Worm (Caenorhabditis elegans) whole organism, L4 larva: ENCODE measurements around the gene qua-1.

ENCODE experiments used
- F37D6.2 ChIP-seq: sonication (generic microtip); optimal IDR thresholded peaks from 2 replicates; lab custom pipeline; 2016; ENCODE audit warnings: mild to moderate bottlenecking, missing genetic modification characterization, missing compliant biosample characterization
- F44E2.7 ChIP-seq: fragments of 200-800 bp; sonication (Bioruptor generic); IDR thresholded peaks from 2 replicates; pipeline ENCODE4 v2.1.2; 2022; ENCODE audit warnings: missing genetic modification characterization, missing compliant biosample characterization
- R02D3.7 ChIP-seq: fragments of 150-350 bp; sonication (generic microtip); optimal IDR thresholded peaks from 3 replicates; lab custom pipeline; 2014; ENCODE audit warnings: missing biosample characterization, missing genetic modification characterization
- T20F7.1 ChIP-seq: fragments of 200-800 bp; sonication (Bioruptor generic); optimal IDR thresholded peaks from 2 replicates; lab custom pipeline; 2018; ENCODE audit warnings: mild to moderate bottlenecking, missing genetic modification characterization, missing compliant biosample characterization
- T26A8.4 ChIP-seq: fragments of 200-800 bp; sonication (Bioruptor generic); IDR thresholded peaks from 2 replicates; pipeline ENCODE4 v1.3.6; 2022; ENCODE audit warnings: missing genetic modification characterization, missing compliant biosample characterization
- Y48G9A.11 ChIP-seq: fragments of 200-800 bp; sonication (Bioruptor generic); IDR thresholded peaks from 2 replicates; pipeline ENCODE4 v1.3.6; 2022; ENCODE audit warnings: missing genetic modification reagents, missing genetic modification characterization, missing compliant biosample characterization
- ZK546.5 ChIP-seq, 2 experiments: sonication (generic microtip); optimal IDR thresholded peaks; 2 replicates each; lab custom pipeline; 2017; ENCODE audit warnings: missing biosample characterization in 2 of 2, missing genetic modification characterization in 2 of 2
- ama-1 ChIP-seq: fragments of 150-350 bp; optimal IDR thresholded peaks from 2 replicates; lab custom pipeline; 2014; ENCODE audit warnings: inconsistent platforms, mixed read lengths
- ceh-28 ChIP-seq: fragments of 150-350 bp; optimal IDR thresholded peaks from 2 replicates; lab custom pipeline; 2014; ENCODE audit warnings: missing biosample characterization, missing genetic modification reagents, missing genetic modification characterization
- ctbp-1 ChIP-seq: fragments of 200-800 bp; sonication (Bioruptor generic); IDR thresholded peaks from 2 replicates; pipeline ENCODE4 v1.3.6; 2022; ENCODE audit warnings: missing genetic modification reagents, missing genetic modification characterization, missing compliant biosample characterization
- dmd-9 ChIP-seq: fragments of 200-800 bp; sonication (Bioruptor generic); IDR thresholded peaks from 2 replicates; pipeline ENCODE4 v1.3.6; 2022; ENCODE audit warnings: missing genetic modification reagents, missing genetic modification characterization, missing compliant biosample characterization
- dpl-1 ChIP-seq: fragments of 150-350 bp; optimal IDR thresholded peaks from 2 replicates; lab custom pipeline; 2014; ENCODE audit warnings: missing biosample characterization, missing genetic modification reagents, missing genetic modification characterization
- duxl-1 ChIP-seq: sonication (generic microtip); optimal IDR thresholded peaks from 2 replicates; lab custom pipeline; 2016; ENCODE audit warnings: mild to moderate bottlenecking, missing genetic modification characterization, moderate library complexity, missing compliant biosample characterization; ENCODE audit not compliant: poor library complexity
- dve-1 ChIP-seq: sonication (generic microtip); optimal IDR thresholded peaks from 2 replicates; lab custom pipeline; 2017; ENCODE audit warnings: antibody characterized with exemption, mild to moderate bottlenecking, missing genetic modification characterization, missing compliant biosample characterization; ENCODE audit not compliant: insufficient read depth
- fkh-10 ChIP-seq: fragments of 150-350 bp; optimal IDR thresholded peaks from 2 replicates; lab custom pipeline; 2014; ENCODE audit warnings: missing biosample characterization, missing genetic modification reagents, missing genetic modification characterization
- gei-8 ChIP-seq: fragments of 200-800 bp; sonication (Bioruptor generic); optimal IDR thresholded peaks from 2 replicates; lab custom pipeline; 2018; ENCODE audit warnings: mild to moderate bottlenecking, missing genetic modification characterization, missing compliant biosample characterization
- hlh-11 ChIP-seq: fragments of 200-800 bp; sonication (Bioruptor generic); optimal IDR thresholded peaks from 2 replicates; lab custom pipeline; 2018; ENCODE audit warnings: mild to moderate bottlenecking, missing genetic modification characterization, missing compliant biosample characterization
- lin-1 ChIP-seq: fragments of 200-800 bp; sonication (Bioruptor generic); IDR thresholded peaks from 2 replicates; pipeline ENCODE4 v1.3.6; 2022; ENCODE audit warnings: missing genetic modification reagents, missing genetic modification characterization, missing compliant biosample characterization
- lin-29 ChIP-seq: fragments of 200-800 bp; sonication (Bioruptor generic); IDR thresholded peaks from 2 replicates; pipeline ENCODE4 v1.3.6; 2022; ENCODE audit warnings: missing genetic modification reagents, missing genetic modification characterization, missing compliant biosample characterization
- lin-38 ChIP-seq: fragments of 200-800 bp; sonication (Bioruptor generic); IDR thresholded peaks from 2 replicates; pipeline ENCODE4 v1.3.6; 2022; ENCODE audit warnings: missing genetic modification reagents, missing genetic modification characterization, missing compliant biosample characterization
- lsy-2 ChIP-seq, 2 experiments: fragments of 150-350 bp in 1 of 2; sonication (generic microtip) in 1 of 2; optimal IDR thresholded peaks; 2 replicates each; lab custom pipeline; 2014 to 2017; ENCODE audit warnings: missing biosample characterization in 2 of 2, missing genetic modification characterization in 2 of 2
- madf-5 ChIP-seq, 2 experiments: fragments of 200-800 bp; sonication (Bioruptor generic); IDR thresholded peaks; 2 replicates each; pipeline ENCODE4 v1.3.6; 2022; ENCODE audit warnings: missing compliant biosample characterization in 2 of 2, missing genetic modification characterization in 2 of 2
- madf-9 ChIP-seq: fragments of 200-800 bp; sonication (Bioruptor generic); conservative IDR thresholded peaks from 2 replicates; pipeline ENCODE4 v1.3.6; 2022; ENCODE audit warnings: missing genetic modification reagents, missing genetic modification characterization, missing compliant biosample characterization
- mdt-29 ChIP-seq: fragments of 200-800 bp; sonication (Bioruptor generic); IDR thresholded peaks from 2 replicates; pipeline ENCODE4 v1.3.6; 2022; ENCODE audit warnings: missing genetic modification reagents, missing genetic modification characterization, missing compliant biosample characterization
- mes-2 ChIP-seq: sonication (generic microtip); optimal IDR thresholded peaks from 2 replicates; lab custom pipeline; 2016; ENCODE audit warnings: missing genotype, mild to moderate bottlenecking, missing genetic modification characterization, missing compliant biosample characterization; ENCODE audit not compliant: poor library complexity, severe bottlenecking
- nhr-25 ChIP-seq: sonication (generic microtip); optimal IDR thresholded peaks from 2 replicates; lab custom pipeline; 2017; ENCODE audit warnings: missing genetic modification characterization, mild to moderate bottlenecking, missing compliant biosample characterization, antibody characterized with exemption, moderate library complexity, borderline replicate concordance; ENCODE audit not compliant: insufficient read depth
- nhr-28 ChIP-seq: fragments of 150-350 bp; optimal IDR thresholded peaks from 2 replicates; lab custom pipeline; 2014; ENCODE audit warnings: missing biosample characterization, missing genetic modification characterization
- nhr-41 ChIP-seq: fragments of 200-800 bp; sonication (Bioruptor generic); IDR thresholded peaks from 2 replicates; pipeline ENCODE4 v1.3.6; 2022; ENCODE audit warnings: missing genetic modification reagents, missing genetic modification characterization, missing compliant biosample characterization
- nhr-48 ChIP-seq: sonication (generic microtip); optimal IDR thresholded peaks from 2 replicates; lab custom pipeline; 2016; ENCODE audit warnings: mild to moderate bottlenecking, missing genetic modification characterization, missing compliant biosample characterization
- nhr-6 ChIP-seq: fragments of 150-350 bp; optimal IDR thresholded peaks from 2 replicates; lab custom pipeline; 2014; ENCODE audit warnings: missing biosample characterization, missing genetic modification characterization
- pha-4 ChIP-seq, 2 experiments: fragments of 150-350 bp in 1 of 2; fragments of 200-800 bp in 1 of 2; sonication (Bioruptor generic) in 1 of 2; IDR thresholded peaks in 1 of 2; optimal IDR thresholded peaks in 1 of 2; 2 replicates each; pipeline versions ENCODE4 v1.3.6 to Lab custom; 2014 to 2022; ENCODE audit warnings: missing genetic modification characterization in 2 of 2, missing genetic modification reagents in 2 of 2, missing biosample characterization in 1 of 2, missing compliant biosample characterization in 1 of 2
- pqm-1 ChIP-seq: sonication (generic microtip); optimal IDR thresholded peaks from 2 replicates; lab custom pipeline; 2017; ENCODE audit warnings: missing biosample characterization, missing genetic modification characterization
- rbr-2 ChIP-seq: sonication (generic microtip); optimal IDR thresholded peaks from 2 replicates; lab custom pipeline; 2016; ENCODE audit warnings: missing genotype, missing genetic modification characterization, missing compliant biosample characterization
- unc-130 ChIP-seq: sonication (generic microtip); optimal IDR thresholded peaks from 2 replicates; lab custom pipeline; 2016; ENCODE audit warnings: missing genetic modification reagents, missing genetic modification characterization, missing compliant biosample characterization
- unc-62 ChIP-seq, 3 experiments: fragments of 150-350 bp in 1 of 3; sonication (generic microtip); optimal IDR thresholded peaks in 2 of 3; peaks in 1 of 3; 1 replicate in 1 of 3; 2 replicates in 2 of 3; lab custom pipeline; 2014 to 2017; ENCODE audit warnings: missing biosample characterization in 3 of 3, missing genetic modification characterization in 3 of 3, missing genetic modification reagents in 3 of 3, missing genotype in 1 of 3
- zfp-2 ChIP-seq: sonication (generic microtip); optimal IDR thresholded peaks from 2 replicates; lab custom pipeline; 2016; ENCODE audit warnings: mild to moderate bottlenecking, missing genetic modification characterization, missing compliant biosample characterization
- ztf-7 ChIP-seq: fragments of 150-350 bp; optimal IDR thresholded peaks from 2 replicates; lab custom pipeline; 2014; ENCODE audit warnings: missing biosample characterization, missing genetic modification characterization

qua-1 gene

ce11 chrII:8198503-8198902 is at the start of gene qua-1:
Gene qua-1 (plus strand): TSS chrII:8198803.
- TF ChIP-seq lin-1 (no peak), madf-9 (GFP tag; lab: Robert Waterston, UW) (no peak), lin-38 (GFP tag; lab: Robert Waterston, UW) (no peak)

DNA sequence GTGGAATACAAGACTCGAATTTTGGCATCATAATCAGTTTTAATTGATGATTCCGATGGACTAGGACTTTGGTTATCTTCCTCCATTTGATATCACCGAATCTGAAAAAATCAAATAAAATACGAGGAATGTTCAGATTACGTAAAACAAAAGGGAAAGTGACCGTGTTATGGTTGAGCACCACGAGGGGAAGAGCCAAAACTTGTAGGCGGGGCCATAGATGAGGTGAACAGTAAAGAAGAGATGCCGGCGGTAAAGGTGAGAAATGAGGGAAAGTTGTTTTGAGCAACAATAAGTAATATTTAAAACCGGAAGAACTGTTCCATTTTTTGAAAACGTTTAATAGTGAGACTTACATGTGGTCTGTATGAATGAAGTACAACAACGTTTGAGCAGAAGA is 48.7 kb upstream of the qua-1 start, which contains the start of gene F10B5.3:
Gene F10B5.3 (minus strand): TSS at position 101 of the 400 bp plus-strand sequence.
- TF ChIP-seq unc-62 (GFP tag; optimal IDR thresholded peaks at IDR 0.05 in 1 of 2; lab: Kevin White, UChicago), result peak in 1 of 2 experiments; percentile 7
- no peak for TF ChIP-seq unc-62 (tag; optimal IDR thresholded peaks at IDR 0.05; lab: Kevin White, UChicago)
- TF ChIP-seq pqm-1 (tag; lab: Kevin White, UChicago), result no peak

- TF ChIP-seq nhr-6 (tag; lab: Kevin White, UChicago) (peak; percentile 82), hlh-11 (tag; lab: Kevin White, UChicago) (peak; percentile 16), ctbp-1 (GFP tag; lab: Robert Waterston, UW) (0 out of 2 replicates have a peak, but pooled peaks have one; percentile 43), mes-2 (tag; lab: Kevin White, UChicago) (peak; percentile 0), fkh-10 (GFP tag; lab: Kevin White, UChicago) (peak; percentile 63), mdt-29 (no peak), nhr-48 (no peak), pha-4 (GFP tag; IDR thresholded peaks at IDR 0.05; lab: Robert Waterston, UW) (no peak), pha-4 (tag; optimal IDR thresholded peaks at IDR 0.05; lab: Kevin White, UChicago) (peak; percentile 54), zfp-2 (tag; lab: Kevin White, UChicago) (no peak), lsy-2 (tag; optimal IDR thresholded peaks at IDR 0.05; lab: Kevin White, UChicago) (peak in 1 of 2 experiments; percentile 56), nhr-25 (tag; lab: Kevin White, UChicago) (no peak)
Observed at ce11 chrII:8152711-8153325, 45.8 kb upstream of the qua-1 start.

DNA sequence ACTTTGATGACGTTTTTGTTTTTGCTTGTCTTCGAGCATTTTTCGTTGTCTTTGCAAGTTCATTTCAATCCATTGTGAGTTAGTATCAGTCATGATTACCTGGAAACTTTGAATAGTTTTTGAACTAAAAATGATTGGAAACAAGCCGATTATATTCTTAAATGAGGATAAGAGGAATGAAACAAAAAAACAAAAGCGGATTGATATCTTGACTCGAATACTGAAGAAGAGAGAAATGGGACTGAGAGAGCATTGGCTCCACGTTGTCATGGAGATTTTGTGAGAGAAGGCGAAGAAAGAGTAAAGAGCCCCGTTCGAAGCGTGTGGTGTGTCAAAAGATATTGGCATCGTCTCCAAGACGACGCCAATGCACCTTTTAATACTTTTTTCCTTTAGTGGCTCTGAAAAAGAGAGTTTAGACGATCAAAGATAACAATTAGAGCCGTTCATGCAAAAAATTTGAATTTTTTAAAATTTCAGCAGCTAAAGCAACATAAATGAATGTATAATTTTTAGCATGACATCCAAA is 41.7 kb upstream of the qua-1 start, which contains the start of the genes tub-1 and tmem-138:
Gene tub-1 (minus strand): TSS at position 101 of the 529 bp plus-strand sequence.
Gene tmem-138 (plus strand): TSS at position 479 of the 529 bp plus-strand sequence.
- TF ChIP-seq dmd-9 (GFP tag; lab: Robert Waterston, UW) (no peak), Y48G9A.11 (GFP tag; lab: Robert Waterston, UW) (no peak)

ce11 chrII:8157991-8158390 is 40.6 kb upstream of the qua-1 start, which contains the start of gene pch-2:
Gene pch-2 (plus strand): TSS chrII:8158349.
- TF ChIP-seq mdt-29 (no peak), hlh-11 (tag; lab: Kevin White, UChicago) (peak; percentile 37), madf-5 (GFP tag; IDR thresholded peaks at IDR 0.05; lab: Robert Waterston, UW) (no peak), rbr-2 (tag; lab: Kevin White, UChicago) (no peak), nhr-28 (tag; lab: Kevin White, UChicago) (peak; percentile 20), lin-38 (GFP tag; lab: Robert Waterston, UW) (no peak; the same call in 1 of the 2 replicates), F44E2.7 (GFP tag; lab: Robert Waterston, UW) (no peak), F37D6.2 (tag; lab: Kevin White, UChicago) (no peak), madf-9 (GFP tag; lab: Robert Waterston, UW) (no peak), ama-1 (lab: Kevin White, UChicago) (no peak), lin-29 (no peak), nhr-41 (GFP tag; lab: Robert Waterston, UW) (no peak), dve-1 (tag; lab: Kevin White, UChicago) (peak; percentile 71), unc-130 (GFP tag; lab: Kevin White, UChicago) (peak; percentile 1), T20F7.1 (GFP tag; lab: Kevin White, UChicago) (peak; percentile 72), mes-2 (tag; lab: Kevin White, UChicago) (peak; percentile 66), ztf-7 (tag; lab: Kevin White, UChicago) (no peak), ZK546.5 (tag; optimal IDR thresholded peaks at IDR 0.05; lab: Kevin White, UChicago) (no peak), R02D3.7 (tag; lab: Kevin White, UChicago) (no peak), fkh-10 (GFP tag; lab: Kevin White, UChicago) (no peak), gei-8 (no peak), duxl-1 (tag; lab: Kevin White, UChicago) (peak; percentile 60), lsy-2 (tag; optimal IDR thresholded peaks at IDR 0.05; lab: Kevin White, UChicago) (peak in 1 of 2 experiments; percentile 91), T26A8.4 (GFP tag; lab: Robert Waterston, UW) (no peak), dpl-1 (peak; percentile 89), ceh-28 (tag; lab: Kevin White, UChicago) (no peak), nhr-6 (tag; lab: Kevin White, UChicago) (peak; percentile 46)
